Worm (Caenorhabditis elegans): ENCODE data around the gene clec-79.
"Not testable (repeated sequence)": the region's sequence is repeated elsewhere in the genome, so short reads cannot be mapped to it uniquely, and the experiment has no call there.

Gene clec-79

DNA sequence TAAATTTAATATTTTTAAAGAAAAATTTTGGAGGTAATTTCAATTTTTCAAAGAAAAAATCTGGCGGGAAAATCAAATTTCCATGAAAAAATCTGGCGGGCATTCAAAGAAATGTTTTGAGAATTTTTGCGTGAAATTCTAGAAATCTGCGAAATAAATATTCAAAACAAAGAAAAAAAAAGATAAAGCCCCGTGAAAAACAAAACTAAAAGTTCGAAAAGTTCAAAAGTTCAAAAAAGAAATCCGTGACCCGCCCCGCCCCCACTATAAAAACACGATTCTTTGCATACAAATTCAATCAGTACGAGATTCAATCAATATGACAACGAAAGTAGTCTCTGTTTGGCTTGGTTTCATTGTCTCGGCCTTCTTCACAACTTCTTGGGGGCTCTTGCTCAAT lies at the start of gene clec-79:
clec-79 (plus strand) TSS at position 301 of the 400 bp plus-strand sequence.
- TF ChIP-seq klf-2 (GFP tag; conservative IDR thresholded peaks at IDR 0.05): no peak
- TF ChIP-seq T22C8.4 (GFP tag; IDR thresholded peaks at IDR 0.05): no peak
- TF ChIP-seq ref-1 (GFP tag; conservative IDR thresholded peaks at IDR 0.05): no peak
- no peak for TF ChIP-seq cog-1 (tag; optimal IDR thresholded peaks at IDR 0.05)
- TF ChIP-seq med-1 (GFP tag; optimal IDR thresholded peaks at IDR 0.05; ENCODE audit: insufficient read depth): no peak
- no peak for TF ChIP-seq flt-1 (GFP tag; IDR thresholded peaks at IDR 0.05)
- no peak for TF ChIP-seq ztf-23 (GFP tag; IDR thresholded peaks at IDR 0.05)
- TF ChIP-seq tab-1 (GFP tag; IDR thresholded peaks at IDR 0.05): no peak
- TF ChIP-seq ztf-29 (GFP tag; IDR thresholded peaks at IDR 0.05): no peak

DNA sequence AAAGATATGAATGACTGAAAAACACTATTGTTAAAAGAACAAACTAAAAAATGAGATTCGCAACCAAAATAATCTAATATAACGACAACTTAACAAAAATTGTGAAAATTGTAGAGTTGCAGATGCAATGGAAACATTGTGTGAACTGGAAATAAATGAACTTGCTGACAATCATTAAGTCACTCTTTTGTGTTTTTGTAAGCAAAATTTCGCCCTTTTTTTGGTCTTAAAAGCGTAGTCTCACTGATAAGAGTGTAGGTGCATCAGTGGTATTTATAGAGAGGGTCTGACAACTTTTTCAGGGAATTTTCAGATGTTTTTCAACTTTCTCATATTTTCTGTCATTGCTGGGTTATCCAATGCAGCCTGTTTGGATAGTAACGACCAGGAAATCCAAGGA lies 47.0 kb upstream of the clec-79 start, which contains the start of gene clec-68:
clec-68 (plus strand) TSS at position 301 of the 400 bp plus-strand sequence.
- no peak for TF ChIP-seq T22C8.4 (GFP tag; IDR thresholded peaks at IDR 0.05)
- no peak for TF ChIP-seq ztf-23 (GFP tag; IDR thresholded peaks at IDR 0.05)
- no peak for TF ChIP-seq klf-2 (GFP tag; conservative IDR thresholded peaks at IDR 0.05)
- no peak for TF ChIP-seq med-1 (GFP tag; optimal IDR thresholded peaks at IDR 0.05; ENCODE audit: insufficient read depth)
- TF ChIP-seq cog-1 (tag; optimal IDR thresholded peaks at IDR 0.05): no peak
- TF ChIP-seq flt-1 (GFP tag; IDR thresholded peaks at IDR 0.05): no peak
- no peak for TF ChIP-seq ztf-29 (GFP tag; IDR thresholded peaks at IDR 0.05)
- no peak for TF ChIP-seq ref-1 (GFP tag; conservative IDR thresholded peaks at IDR 0.05)
- no peak for TF ChIP-seq tab-1 (GFP tag; IDR thresholded peaks at IDR 0.05)

DNA sequence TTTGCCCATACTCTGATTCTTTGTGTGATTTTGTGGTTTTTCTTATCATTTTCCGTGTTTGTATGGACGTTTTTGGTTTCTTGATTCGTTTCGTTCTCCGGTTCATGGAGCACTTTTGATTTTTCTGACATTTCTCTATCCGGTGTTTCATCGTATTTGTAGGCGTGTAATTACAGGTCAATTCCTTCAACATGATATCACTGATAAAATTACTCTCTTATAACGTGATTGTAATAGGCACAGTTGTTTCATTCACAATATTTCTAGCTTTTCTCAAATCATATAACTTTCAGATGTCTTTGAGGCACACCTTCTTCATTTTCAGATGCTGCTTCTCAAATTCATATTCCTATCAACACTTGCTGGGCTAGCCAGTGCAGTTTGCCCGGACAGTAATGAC lies 40.7 kb upstream of the clec-79 start, which contains the start of gene clec-70:
clec-70 (plus strand) TSS at position 301 of the 400 bp plus-strand sequence.
- not testable (repeated sequence) for TF ChIP-seq ztf-23 (GFP tag; IDR thresholded peaks at IDR 0.05); med-1 (GFP tag; optimal IDR thresholded peaks at IDR 0.05; ENCODE audit: insufficient read depth); tab-1 (GFP tag; IDR thresholded peaks at IDR 0.05)

DNA sequence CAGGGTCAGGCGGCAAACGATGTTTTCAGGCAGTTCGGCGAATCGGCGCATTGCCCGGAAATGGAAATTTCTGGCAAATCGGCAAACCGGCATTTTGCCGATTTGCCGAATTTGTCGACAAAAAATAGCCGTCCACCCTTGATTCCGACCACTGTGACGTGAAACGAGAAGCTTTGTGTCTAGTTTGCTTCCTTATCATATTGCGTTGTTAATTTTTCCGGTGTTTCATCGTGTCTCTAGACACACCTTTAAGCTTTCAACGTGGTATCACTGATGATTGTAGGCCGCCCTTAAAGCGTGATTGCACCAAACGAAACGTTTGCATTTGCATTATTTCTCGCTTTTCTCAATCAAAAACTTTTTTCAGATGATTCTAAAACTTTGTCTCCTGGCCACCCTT lies 36.1 kb upstream of the clec-79 start, which contains the start of gene clec-71:
clec-71 (plus strand) TSS at position 362 of the 400 bp plus-strand sequence.
- TF ChIP-seq flt-1 (GFP tag; IDR thresholded peaks at IDR 0.05): no peak
- no peak for TF ChIP-seq ztf-29 (GFP tag; IDR thresholded peaks at IDR 0.05)
- TF ChIP-seq tab-1 (GFP tag; IDR thresholded peaks at IDR 0.05): no peak
- no peak for TF ChIP-seq klf-2 (GFP tag; conservative IDR thresholded peaks at IDR 0.05)
- no peak for TF ChIP-seq ztf-23 (GFP tag; IDR thresholded peaks at IDR 0.05)
- TF ChIP-seq ref-1 (GFP tag; conservative IDR thresholded peaks at IDR 0.05): no peak
- no peak for TF ChIP-seq T22C8.4 (GFP tag; IDR thresholded peaks at IDR 0.05)
- no peak for TF ChIP-seq med-1 (GFP tag; optimal IDR thresholded peaks at IDR 0.05; ENCODE audit: insufficient read depth)
- TF ChIP-seq cog-1 (tag; optimal IDR thresholded peaks at IDR 0.05): no peak

DNA sequence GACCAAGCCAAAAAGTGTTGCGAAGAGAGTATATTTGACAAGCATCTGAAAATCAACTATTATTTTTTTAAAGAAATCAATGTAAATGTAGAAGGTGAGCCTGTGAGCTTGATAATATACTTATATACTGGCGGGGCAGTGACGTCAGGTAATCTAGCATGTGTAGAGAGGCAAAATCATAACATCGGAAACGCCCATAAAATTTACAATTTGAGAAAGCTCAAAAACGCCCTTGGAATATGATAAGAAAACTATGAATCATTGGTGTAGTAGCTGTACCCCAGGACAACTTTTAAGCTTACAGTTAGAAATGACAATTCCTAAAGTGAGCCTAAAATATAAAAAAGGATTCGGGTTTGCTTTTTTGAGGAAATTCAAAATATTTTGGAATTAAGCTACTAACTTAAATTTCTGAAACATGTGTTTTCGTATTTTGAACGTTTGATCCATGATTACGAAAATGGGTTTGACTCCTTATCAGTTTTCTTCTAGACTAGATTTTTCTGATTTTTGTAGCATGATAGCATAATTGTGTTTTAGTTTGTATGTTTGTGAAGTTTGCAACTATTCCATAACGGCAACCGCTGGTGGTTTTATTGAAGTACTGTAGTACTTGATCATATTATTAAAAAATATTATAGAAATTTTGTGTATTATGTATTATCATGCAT lies 31.4 kb upstream of the clec-79 start, which contains the start of gene clec-174:
clec-174 (minus strand) TSS at position 51 of the 671 bp plus-strand sequence.
- no peak for TF ChIP-seq med-1 (GFP tag; optimal IDR thresholded peaks at IDR 0.05; ENCODE audit: insufficient read depth)
- no peak for TF ChIP-seq T22C8.4 (GFP tag; IDR thresholded peaks at IDR 0.05)
- no peak for TF ChIP-seq ztf-23 (GFP tag; IDR thresholded peaks at IDR 0.05)
- no peak for TF ChIP-seq ref-1 (GFP tag; conservative IDR thresholded peaks at IDR 0.05)
- no peak for TF ChIP-seq flt-1 (GFP tag; IDR thresholded peaks at IDR 0.05)
- TF ChIP-seq cog-1 (tag; optimal IDR thresholded peaks at IDR 0.05): no peak
- no peak for TF ChIP-seq tab-1 (GFP tag; IDR thresholded peaks at IDR 0.05)
- no peak for TF ChIP-seq ztf-29 (GFP tag; IDR thresholded peaks at IDR 0.05)
- TF ChIP-seq klf-2 (GFP tag; conservative IDR thresholded peaks at IDR 0.05): no peak

DNA sequence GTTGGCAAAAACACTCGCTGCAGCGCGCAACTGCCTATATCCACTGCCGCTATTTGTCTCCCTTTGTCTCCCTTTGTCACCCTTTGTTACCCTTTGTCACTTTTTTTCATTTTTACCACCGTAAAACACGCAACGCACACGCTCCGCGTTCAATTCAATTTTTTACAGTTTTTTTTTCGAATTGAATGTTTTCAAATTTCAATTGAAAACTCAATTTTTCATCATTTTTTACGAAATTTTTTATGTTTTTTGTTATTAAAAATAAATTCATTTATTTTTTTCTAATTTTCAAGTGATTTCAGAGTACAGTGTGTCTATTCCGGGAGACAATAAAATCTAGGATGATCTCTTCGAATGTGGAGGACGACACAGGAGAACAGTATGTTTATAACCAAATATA lies 30.1 kb upstream of the clec-79 start, which contains the start of gene Y46C8AL.11:
Y46C8AL.11 (plus strand) TSS at position 301 of the 400 bp plus-strand sequence.
- no peak for TF ChIP-seq cog-1 (tag; optimal IDR thresholded peaks at IDR 0.05)
- no peak for TF ChIP-seq flt-1 (GFP tag; IDR thresholded peaks at IDR 0.05)
- no peak for TF ChIP-seq klf-2 (GFP tag; conservative IDR thresholded peaks at IDR 0.05)
- no peak for TF ChIP-seq med-1 (GFP tag; optimal IDR thresholded peaks at IDR 0.05; ENCODE audit: insufficient read depth)
- TF ChIP-seq ref-1 (GFP tag; conservative IDR thresholded peaks at IDR 0.05): no peak
- no peak for TF ChIP-seq ztf-23 (GFP tag; IDR thresholded peaks at IDR 0.05)
- TF ChIP-seq T22C8.4 (GFP tag; IDR thresholded peaks at IDR 0.05): no peak
- TF ChIP-seq tab-1 (GFP tag; IDR thresholded peaks at IDR 0.05): no peak
- no peak for TF ChIP-seq ztf-29 (GFP tag; IDR thresholded peaks at IDR 0.05)

DNA sequence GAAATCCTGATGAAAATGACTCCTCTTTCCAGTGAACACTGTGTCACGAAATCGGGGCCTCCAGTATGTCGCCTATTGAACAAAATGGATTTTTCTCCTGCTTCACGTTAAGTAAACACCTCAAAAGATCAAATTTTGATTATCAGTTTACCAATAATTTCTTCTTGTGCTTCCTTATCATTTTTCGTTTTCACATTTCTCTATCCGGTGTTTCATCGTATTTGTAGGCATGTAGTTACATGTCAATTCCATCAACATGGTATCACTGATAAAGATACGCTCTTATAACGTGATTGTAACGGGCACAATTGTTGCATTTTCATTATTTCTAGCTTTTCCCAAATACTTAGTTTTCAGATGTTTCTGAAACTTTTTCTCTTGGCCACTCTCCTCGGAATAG lies 28.7 kb upstream of the clec-79 start, which contains the start of gene clec-72:
clec-72 (plus strand) TSS at position 358 of the 400 bp plus-strand sequence.
- no peak for TF ChIP-seq ref-1 (GFP tag; conservative IDR thresholded peaks at IDR 0.05)
- no peak for TF ChIP-seq T22C8.4 (GFP tag; IDR thresholded peaks at IDR 0.05)
- TF ChIP-seq ztf-29 (GFP tag; IDR thresholded peaks at IDR 0.05): no peak

DNA sequence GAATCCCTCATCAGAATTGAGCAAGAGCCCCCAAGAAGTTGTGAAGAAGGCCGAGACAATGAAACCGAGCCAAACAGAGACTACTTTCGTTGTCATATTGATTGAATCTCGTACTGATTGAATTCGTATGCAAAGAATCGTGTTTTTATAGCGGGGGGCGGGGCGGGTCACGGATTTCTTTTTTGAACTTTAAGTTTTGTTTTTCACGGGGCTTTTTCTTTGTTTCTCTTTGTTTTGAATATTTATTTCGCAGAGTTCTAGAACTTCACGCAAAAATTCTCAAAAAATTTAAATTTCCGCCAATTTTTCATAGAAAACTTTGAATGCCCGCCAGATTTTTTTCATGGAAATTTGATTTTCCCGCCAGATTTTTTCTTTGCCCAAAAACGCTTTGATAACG lies 17.1 kb upstream of the clec-79 start, which contains the start of gene clec-73:
clec-73 (minus strand) TSS at position 101 of the 400 bp plus-strand sequence.
- TF ChIP-seq T22C8.4 (GFP tag; IDR thresholded peaks at IDR 0.05) (no peak), ztf-23 (GFP tag; IDR thresholded peaks at IDR 0.05) (no peak), med-1 (GFP tag; optimal IDR thresholded peaks at IDR 0.05; ENCODE audit: insufficient read depth) (no peak), klf-2 (GFP tag; conservative IDR thresholded peaks at IDR 0.05) (no peak), ztf-29 (GFP tag; IDR thresholded peaks at IDR 0.05) (no peak), tab-1 (GFP tag; IDR thresholded peaks at IDR 0.05) (no peak), cog-1 (tag; optimal IDR thresholded peaks at IDR 0.05) (no peak), flt-1 (GFP tag; IDR thresholded peaks at IDR 0.05) (no peak)

DNA sequence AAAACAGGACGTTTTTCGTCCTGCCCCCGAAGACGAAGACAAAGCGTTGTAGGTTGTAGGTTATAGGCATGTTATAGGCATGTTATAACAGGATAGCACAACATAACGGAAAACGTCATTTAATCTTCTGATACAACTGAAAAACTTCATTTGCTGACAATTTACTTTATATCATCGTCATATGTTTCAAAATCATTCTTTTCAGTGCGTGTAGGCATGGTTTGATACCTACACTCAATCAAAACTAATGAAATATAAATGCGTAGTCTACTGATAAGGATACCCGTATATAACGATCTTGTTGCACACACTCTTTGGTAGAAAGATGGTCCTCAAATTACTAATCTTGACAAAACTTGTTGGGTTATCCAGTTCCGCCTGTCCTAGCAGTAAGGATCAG lies 16.4 kb upstream of the clec-79 start, which contains the start of gene clec-74:
clec-74 (plus strand) TSS at position 301 of the 400 bp plus-strand sequence.
- TF ChIP-seq cog-1 (tag; optimal IDR thresholded peaks at IDR 0.05) (no peak), T22C8.4 (GFP tag; IDR thresholded peaks at IDR 0.05) (no peak), ztf-29 (GFP tag; IDR thresholded peaks at IDR 0.05) (no peak)

DNA sequence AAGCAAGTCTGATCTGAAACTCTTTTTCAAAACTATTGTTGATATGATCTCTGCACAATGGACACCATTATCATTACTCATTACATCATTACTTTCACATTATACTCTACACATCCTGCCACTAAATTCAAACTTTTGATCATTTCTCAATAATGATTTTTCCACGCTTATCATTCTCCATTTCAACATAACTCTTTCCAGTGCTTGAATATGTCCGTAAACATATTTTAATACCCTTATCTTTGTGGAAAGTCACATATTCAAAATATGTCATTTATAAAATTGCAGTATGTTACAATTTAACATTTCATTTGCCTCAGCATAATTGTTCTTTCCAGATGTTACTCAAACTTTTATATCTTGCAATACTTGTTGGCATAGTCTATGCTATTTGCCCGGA lies 12.8 kb upstream of the clec-79 start, which contains the start of gene clec-75:
clec-75 (plus strand) TSS at position 339 of the 400 bp plus-strand sequence.
- TF ChIP-seq med-1 (GFP tag; optimal IDR thresholded peaks at IDR 0.05; ENCODE audit: insufficient read depth) (no peak), ztf-23 (GFP tag; IDR thresholded peaks at IDR 0.05) (no peak), ztf-29 (GFP tag; IDR thresholded peaks at IDR 0.05) (no peak), T22C8.4 (GFP tag; IDR thresholded peaks at IDR 0.05) (no peak)

Measured in whole organism, midembryonic.